Worm (Caenorhabditis elegans): ENCODE measurements around the gene C55A1.11.

Gene C55A1.11

ce11 chrV:15612886-15613285, 12.8 kb upstream of the C55A1.11 start, which contains the start of gene str-263:
Gene str-263, plus strand, starts transcription at chrV:15613186.
- TF ChIP-seq eyg-1 (tag; optimal IDR thresholded peaks at IDR 0.05) = no peak
- no peak for TF ChIP-seq lim-6 (tag; optimal IDR thresholded peaks at IDR 0.05)
- TF ChIP-seq nfya-1 (tag; optimal IDR thresholded peaks at IDR 0.05) = no peak
- no peak for TF ChIP-seq pag-3 (tag; optimal IDR thresholded peaks at IDR 0.05; ENCODE audit: borderline replicate concordance)
- TF ChIP-seq ceh-24 (tag; optimal IDR thresholded peaks at IDR 0.05) = no peak
- TF ChIP-seq C08G9.2 (tag; optimal IDR thresholded peaks at IDR 0.05) = no peak
- TF ChIP-seq ceh-45 (GFP tag; IDR thresholded peaks at IDR 0.05) = no peak
- no peak for TF ChIP-seq pqm-1 (tag; optimal IDR thresholded peaks at IDR 0.05)
- TF ChIP-seq K09A11.1 (tag; optimal IDR thresholded peaks at IDR 0.05; ENCODE audit: insufficient read depth) = no peak
- no peak for TF ChIP-seq lin-11 (tag; optimal IDR thresholded peaks at IDR 0.05)
- no peak for TF ChIP-seq dmd-4 (tag; optimal IDR thresholded peaks at IDR 0.05; ENCODE audit: borderline replicate concordance)
- TF ChIP-seq hlh-30 (tag; optimal IDR thresholded peaks at IDR 0.05; ENCODE audit: insufficient read depth) = no peak
- no peak for TF ChIP-seq tbx-7 (tag; optimal IDR thresholded peaks at IDR 0.05)
- no peak for TF ChIP-seq ceh-18 (tag; optimal IDR thresholded peaks at IDR 0.05)
- TF ChIP-seq che-1 (tag; optimal IDR thresholded peaks at IDR 0.05) = no peak
- no peak for TF ChIP-seq ref-2 (tag; optimal IDR thresholded peaks at IDR 0.05)
- TF ChIP-seq ceh-22 (tag; optimal IDR thresholded peaks at IDR 0.05) = no peak

ce11 chrV:15614534-15614933, 11.1 kb upstream of the C55A1.11 start:
- TF ChIP-seq nhr-232 (tag; optimal IDR thresholded peaks at IDR 0.05) (no peak), Y22D7AL.16 (tag; optimal IDR thresholded peaks at IDR 0.05) (no peak)

ce11 chrV:15621518-15621917, 4.1 kb upstream of the C55A1.11 start, which contains the start of gene C55A1.1:
Gene C55A1.1, plus strand, starts transcription at chrV:15621818.
- TF ChIP-seq ahr-1 (tag; optimal IDR thresholded peaks at IDR 0.05) (no peak), K02D7.2 (tag; optimal IDR thresholded peaks at IDR 0.05) (no peak), hlh-6 (tag; optimal IDR thresholded peaks at IDR 0.05) (no peak), lin-11 (tag; optimal IDR thresholded peaks at IDR 0.05) (no peak), dve-1 (tag; optimal IDR thresholded peaks at IDR 0.05) (no peak), mec-3 (tag; optimal IDR thresholded peaks at IDR 0.05; ENCODE audit: borderline replicate concordance) (no peak), ceh-48 (tag; optimal IDR thresholded peaks at IDR 0.05) (no peak), lim-6 (tag; optimal IDR thresholded peaks at IDR 0.05) (no peak), unc-3 (GFP tag; conservative IDR thresholded peaks at IDR 0.05) (no peak), unc-3 (tag; optimal IDR thresholded peaks at IDR 0.05) (no peak), ceh-30 (tag; optimal IDR thresholded peaks at IDR 0.05) (no peak), ceh-14 (tag; optimal IDR thresholded peaks at IDR 0.05) (no peak), npax-4 (tag; optimal IDR thresholded peaks at IDR 0.05) (no peak), odd-2 (tag; optimal IDR thresholded peaks at IDR 0.05) (no peak), ceh-45 (GFP tag; IDR thresholded peaks at IDR 0.05) (no peak), tbx-7 (tag; optimal IDR thresholded peaks at IDR 0.05) (no peak)

- no peak for TF ChIP-seq mec-3 (tag; optimal IDR thresholded peaks at IDR 0.05; ENCODE audit: borderline replicate concordance)
- TF ChIP-seq lin-11 (tag; optimal IDR thresholded peaks at IDR 0.05) = no peak
- no peak for TF ChIP-seq sdc-2 (tag; optimal IDR thresholded peaks at IDR 0.05)
- TF ChIP-seq hlh-8 (tag; optimal IDR thresholded peaks at IDR 0.05) = no peak
Observed at ce11 chrV:15629543-15629942, 3.9 kb downstream of the C55A1.11 start, which contains the start of gene str-248. Gene str-248, minus strand, starts transcription at chrV:15629643.

- no peak for TF ChIP-seq pros-1 (tag; optimal IDR thresholded peaks at IDR 0.05)
Observed at ce11 chrV:15638853-15639252, 13.2 kb downstream of the C55A1.11 start, which contains the start of gene srz-44. Gene srz-44, minus strand, starts transcription at chrV:15638953.

All from whole organism, late embryonic.